Worm (Caenorhabditis elegans): Measurements from ENCODE around the gene C53A5.16.

The C53A5.16 gene

ce11 chrV:14523105-14523504 lies 691 bp upstream of the C53A5.16 start, which contains the start of gene C53A5.2:
TSS of gene C53A5.2 (minus strand) at chrV:14523205.
- no peak for TF ChIP-seq unc-62 (GFP tag; optimal IDR thresholded peaks at IDR 0.05)

- no peak for TF ChIP-seq unc-62 (GFP tag; optimal IDR thresholded peaks at IDR 0.05)
These were observed 1.4 kb downstream of the C53A5.16 start, which contains the start of gene C53A5.17 for ce11 chrV:14521000-14521399. TSS of gene C53A5.17 (minus strand) at chrV:14521100.

- no peak for TF ChIP-seq unc-62 (GFP tag; optimal IDR thresholded peaks at IDR 0.05)
These were observed 3.1 kb downstream of the C53A5.16 start, which contains the start of gene R02D5.8 for ce11 chrV:14519268-14519667. TSS of gene R02D5.8 (minus strand) at chrV:14519368.

ce11 chrV:14518010-14518409 lies 4.4 kb downstream of the C53A5.16 start, which contains the start of gene R02D5.6:
TSS of gene R02D5.6 (minus strand) at chrV:14518110.
- TF ChIP-seq unc-62 (GFP tag; optimal IDR thresholded peaks at IDR 0.05) = no peak

ce11 chrV:14510746-14511145 lies 11.7 kb downstream of the C53A5.16 start, which contains the start of gene R02D5.9:
TSS of gene R02D5.9 (minus strand) at chrV:14511123.
- TF ChIP-seq unc-62 (GFP tag; optimal IDR thresholded peaks at IDR 0.05) = no peak

ce11 chrV:14508556-14508955 lies 13.9 kb downstream of the C53A5.16 start:
- TF ChIP-seq unc-62 (GFP tag; optimal IDR thresholded peaks at IDR 0.05) = no peak

ce11 chrV:14508005-14508521 lies 14.4 kb downstream of the C53A5.16 start, which contains the start of gene R02D5.1:
TSS of gene R02D5.1 (plus strand) at chrV:14508249.
- TF ChIP-seq unc-62 (GFP tag; optimal IDR thresholded peaks at IDR 0.05) = no peak

ce11 chrV:14506713-14507675 lies 15.4 kb downstream of the C53A5.16 start:
- TF ChIP-seq unc-62 (GFP tag; optimal IDR thresholded peaks at IDR 0.05) = no peak

ce11 chrV:14505745-14506214 lies 16.6 kb downstream of the C53A5.16 start:
- TF ChIP-seq unc-62 (GFP tag; optimal IDR thresholded peaks at IDR 0.05) = no peak

ce11 chrV:14504774-14505173 lies 17.6 kb downstream of the C53A5.16 start:
- no peak for TF ChIP-seq unc-62 (GFP tag; optimal IDR thresholded peaks at IDR 0.05)

ce11 chrV:14504120-14504519 lies 18.3 kb downstream of the C53A5.16 start:
- no peak for TF ChIP-seq unc-62 (GFP tag; optimal IDR thresholded peaks at IDR 0.05)

ce11 chrV:14503065-14503464 lies 19.3 kb downstream of the C53A5.16 start:
- TF ChIP-seq unc-62 (GFP tag; optimal IDR thresholded peaks at IDR 0.05) = no peak

- no peak for TF ChIP-seq unc-62 (GFP tag; optimal IDR thresholded peaks at IDR 0.05)
These were observed 21.3 kb downstream of the C53A5.16 start, which contains the start of gene R02D5.24 for ce11 chrV:14501136-14501535. TSS of gene R02D5.24 (plus strand) at chrV:14501340.

ce11 chrV:14500554-14500953 lies 21.9 kb downstream of the C53A5.16 start:
- TF ChIP-seq unc-62 (GFP tag; optimal IDR thresholded peaks at IDR 0.05) = no peak

- TF ChIP-seq unc-62 (GFP tag; optimal IDR thresholded peaks at IDR 0.05) = no peak
These were observed 23.1 kb downstream of the C53A5.16 start for ce11 chrV:14499074-14499864.

ce11 chrV:14498204-14498603 lies 24.2 kb downstream of the C53A5.16 start:
- no peak for TF ChIP-seq unc-62 (GFP tag; optimal IDR thresholded peaks at IDR 0.05)

Measured in whole organism, dauer.